Worm (Caenorhabditis elegans) whole organism, late embryonic: ENCODE data around the gene C10A4.13.

Experiments
- F13H6.1 ChIP-seq: sonication (generic microtip); optimal IDR thresholded peaks from 2 replicates; lab custom pipeline; 2016; ENCODE audit warnings: missing genetic modification characterization, missing compliant biosample characterization
- K09A11.1 ChIP-seq: sonication (generic microtip); optimal IDR thresholded peaks from 2 replicates; lab custom pipeline; 2017; ENCODE audit warnings: antibody characterized with exemption, mild to moderate bottlenecking, missing genetic modification characterization, missing compliant biosample characterization; ENCODE audit not compliant: insufficient read depth
- ahr-1 ChIP-seq: sonication (generic microtip); optimal IDR thresholded peaks from 2 replicates; lab custom pipeline; 2016; ENCODE audit warnings: missing genetic modification characterization, missing compliant biosample characterization
- ceh-14 ChIP-seq: sonication (generic microtip); optimal IDR thresholded peaks from 2 replicates; lab custom pipeline; 2016; ENCODE audit warnings: missing genotype, missing genetic modification characterization, missing compliant biosample characterization
- ceh-18 ChIP-seq: sonication (generic microtip); optimal IDR thresholded peaks from 2 replicates; lab custom pipeline; 2016; ENCODE audit warnings: missing genetic modification characterization, missing compliant biosample characterization
- ceh-19 ChIP-seq: fragments of 200-800 bp; sonication (Bioruptor generic); optimal IDR thresholded peaks from 2 replicates; lab custom pipeline; 2018; ENCODE audit warnings: mild to moderate bottlenecking, missing genetic modification characterization, missing compliant biosample characterization
- ceh-30 ChIP-seq: fragments of 150-350 bp; optimal IDR thresholded peaks from 2 replicates; lab custom pipeline; 2014; ENCODE audit warnings: missing biosample characterization, missing genetic modification characterization
- ceh-31 ChIP-seq: sonication (generic microtip); optimal IDR thresholded peaks from 2 replicates; lab custom pipeline; 2016; ENCODE audit warnings: missing genetic modification characterization, missing compliant biosample characterization
- ceh-34 ChIP-seq: sonication (generic microtip); optimal IDR thresholded peaks from 2 replicates; lab custom pipeline; 2016; ENCODE audit warnings: mild to moderate bottlenecking, missing genetic modification characterization, missing compliant biosample characterization
- ceh-45 ChIP-seq: fragments of 200-800 bp; sonication (Bioruptor generic); IDR thresholded peaks from 2 replicates; pipeline ENCODE4 v1.3.6; 2022; ENCODE audit warnings: missing genetic modification reagents, missing genetic modification characterization, missing compliant biosample characterization
- ceh-48 ChIP-seq: sonication (generic microtip); optimal IDR thresholded peaks from 2 replicates; lab custom pipeline; 2016; ENCODE audit warnings: missing genetic modification characterization, inconsistent platforms, missing compliant biosample characterization
- ceh-9 ChIP-seq: sonication (generic microtip); optimal IDR thresholded peaks from 2 replicates; lab custom pipeline; 2016; ENCODE audit warnings: mild to moderate bottlenecking, missing genetic modification characterization, inconsistent platforms, missing compliant biosample characterization
- che-1 ChIP-seq: sonication (generic microtip); optimal IDR thresholded peaks from 2 replicates; lab custom pipeline; 2016; ENCODE audit warnings: mild to moderate bottlenecking, missing genetic modification characterization, missing compliant biosample characterization
- elt-2 ChIP-seq: sonication (generic microtip); optimal IDR thresholded peaks from 2 replicates; lab custom pipeline; 2016; ENCODE audit warnings: missing genetic modification reagents, missing genetic modification characterization, missing compliant biosample characterization
- eyg-1 ChIP-seq: sonication (generic microtip); optimal IDR thresholded peaks from 2 replicates; lab custom pipeline; 2016; ENCODE audit warnings: missing genotype, missing genetic modification characterization, missing compliant biosample characterization
- fax-1 ChIP-seq: sonication (generic microtip); optimal IDR thresholded peaks from 2 replicates; lab custom pipeline; 2016; ENCODE audit warnings: missing genotype, missing genetic modification characterization, missing compliant biosample characterization
- fkh-10 ChIP-seq: fragments of 150-350 bp; optimal IDR thresholded peaks from 2 replicates; lab custom pipeline; 2014; ENCODE audit warnings: missing biosample characterization, missing genetic modification reagents, missing genetic modification characterization
- hlh-30 ChIP-seq: sonication (generic microtip); optimal IDR thresholded peaks from 2 replicates; lab custom pipeline; 2017; ENCODE audit warnings: antibody characterized with exemption, missing genetic modification characterization, missing compliant biosample characterization; ENCODE audit not compliant: insufficient read depth
- hlh-8 ChIP-seq: sonication (generic microtip); optimal IDR thresholded peaks from 2 replicates; lab custom pipeline; 2016; ENCODE audit warnings: missing genotype, missing genetic modification characterization, missing compliant biosample characterization
- madf-2 ChIP-seq: sonication (generic microtip); optimal IDR thresholded peaks from 2 replicates; lab custom pipeline; 2017; ENCODE audit warnings: missing genetic modification characterization, missing compliant biosample characterization
- mec-3 ChIP-seq: sonication (generic microtip); optimal IDR thresholded peaks from 2 replicates; lab custom pipeline; 2016; ENCODE audit warnings: borderline replicate concordance, missing genetic modification characterization, missing compliant biosample characterization
- nfya-1 ChIP-seq: sonication (generic microtip); optimal IDR thresholded peaks from 2 replicates; lab custom pipeline; 2017; ENCODE audit warnings: missing genetic modification characterization, mild to moderate bottlenecking, missing compliant biosample characterization, antibody characterized with exemption, moderate library complexity
- nhr-232 ChIP-seq: sonication (generic microtip); optimal IDR thresholded peaks from 2 replicates; lab custom pipeline; 2016; ENCODE audit warnings: missing genetic modification characterization, missing compliant biosample characterization
- npax-4 ChIP-seq: sonication (generic microtip); optimal IDR thresholded peaks from 2 replicates; lab custom pipeline; 2016; ENCODE audit warnings: missing genetic modification characterization, missing compliant biosample characterization
- odd-2 ChIP-seq: sonication (generic microtip); optimal IDR thresholded peaks from 2 replicates; lab custom pipeline; 2017; ENCODE audit warnings: antibody characterized with exemption, mild to moderate bottlenecking, missing genetic modification characterization, missing compliant biosample characterization
- pat-9 ChIP-seq: fragments of 200-800 bp; sonication (Bioruptor generic); optimal IDR thresholded peaks from 2 replicates; lab custom pipeline; 2018; ENCODE audit warnings: mild to moderate bottlenecking, missing genetic modification characterization, moderate library complexity, missing compliant biosample characterization
- pax-1 ChIP-seq: fragments of 150-350 bp; optimal IDR thresholded peaks from 2 replicates; lab custom pipeline; 2014; ENCODE audit warnings: missing biosample characterization, missing genetic modification characterization
- pha-2 ChIP-seq: sonication (generic microtip); optimal IDR thresholded peaks from 2 replicates; lab custom pipeline; 2017; ENCODE audit warnings: mild to moderate bottlenecking, missing genetic modification characterization, missing compliant biosample characterization
- pqm-1 ChIP-seq: sonication (generic microtip); optimal IDR thresholded peaks from 2 replicates; lab custom pipeline; 2016; ENCODE audit warnings: missing genetic modification characterization, missing compliant biosample characterization
- ref-2 ChIP-seq: sonication (generic microtip); optimal IDR thresholded peaks from 2 replicates; lab custom pipeline; 2016; ENCODE audit warnings: missing genetic modification characterization, missing compliant biosample characterization
- rnt-1 ChIP-seq: sonication (generic microtip); optimal IDR thresholded peaks from 2 replicates; lab custom pipeline; 2016; ENCODE audit warnings: missing genetic modification characterization, missing compliant biosample characterization
- sdc-2 ChIP-seq: sonication (generic microtip); optimal IDR thresholded peaks from 2 replicates; lab custom pipeline; 2016; ENCODE audit warnings: missing genotype, missing genetic modification characterization, missing compliant biosample characterization
- sox-2 ChIP-seq: fragments of 200-800 bp; sonication (Bioruptor generic); IDR thresholded peaks from 2 replicates; pipeline ENCODE4 v1.3.6; 2022; ENCODE audit warnings: missing genetic modification reagents, missing genetic modification characterization, missing compliant biosample characterization
- syd-9 ChIP-seq: sonication (generic microtip); optimal IDR thresholded peaks from 2 replicates; lab custom pipeline; 2016; ENCODE audit warnings: mild to moderate bottlenecking, missing genetic modification characterization, moderate library complexity, missing compliant biosample characterization
- tbx-2 ChIP-seq: sonication (generic microtip); optimal IDR thresholded peaks from 2 replicates; lab custom pipeline; 2016; ENCODE audit warnings: missing genetic modification characterization, missing compliant biosample characterization
- unc-3 ChIP-seq, 2 experiments: fragments of 200-800 bp in 1 of 2; sonication (Bioruptor generic) in 1 of 2; sonication (generic microtip) in 1 of 2; conservative IDR thresholded peaks in 1 of 2; optimal IDR thresholded peaks in 1 of 2; 2 replicates each; pipeline versions ENCODE4 v1.3.6 to Lab custom; 2016 to 2022; ENCODE audit warnings: missing compliant biosample characterization in 2 of 2, missing genetic modification characterization in 2 of 2, missing genetic modification reagents in 1 of 2
- unc-86 ChIP-seq: sonication (generic microtip); optimal IDR thresholded peaks from 2 replicates; lab custom pipeline; 2016; ENCODE audit warnings: missing genetic modification characterization, missing compliant biosample characterization
- zip-5 ChIP-seq: sonication (generic microtip); optimal IDR thresholded peaks from 2 replicates; lab custom pipeline; 2016; ENCODE audit warnings: missing genetic modification characterization, missing compliant biosample characterization

C10A4.13 gene

DNA sequence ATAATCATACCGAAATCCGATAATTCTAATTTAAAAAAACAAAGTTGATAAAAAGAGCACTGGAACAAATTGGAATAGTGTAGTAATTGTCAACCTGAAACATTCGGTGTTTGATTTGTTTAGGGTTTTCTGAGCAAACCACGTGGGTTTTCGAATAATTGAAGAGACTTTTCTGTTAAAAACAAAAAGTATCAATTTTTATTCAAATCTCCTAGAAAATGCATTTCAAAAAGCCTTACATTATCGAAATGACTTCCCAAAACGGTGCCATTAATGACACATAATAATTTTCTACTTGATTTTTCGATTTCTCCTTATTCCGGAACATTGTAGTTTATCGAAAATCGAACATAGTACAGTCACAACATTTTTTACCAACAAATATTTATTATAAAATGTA, at the start of gene C10A4.13:
C10A4.13 (minus strand) TSS at position 101 of the 400 bp plus-strand sequence.
- TF ChIP-seq fkh-10 (GFP tag; lab: Kevin White, UChicago) (no peak), zip-5 (tag; lab: Kevin White, UChicago) (no peak), pax-1 (tag; lab: Kevin White, UChicago) (no peak), ceh-19 (no peak), pat-9 (tag; lab: Kevin White, UChicago) (no peak), ceh-48 (no peak), nfya-1 (tag; lab: Kevin White, UChicago) (no peak), madf-2 (tag; lab: Kevin White, UChicago) (no peak)

DNA sequence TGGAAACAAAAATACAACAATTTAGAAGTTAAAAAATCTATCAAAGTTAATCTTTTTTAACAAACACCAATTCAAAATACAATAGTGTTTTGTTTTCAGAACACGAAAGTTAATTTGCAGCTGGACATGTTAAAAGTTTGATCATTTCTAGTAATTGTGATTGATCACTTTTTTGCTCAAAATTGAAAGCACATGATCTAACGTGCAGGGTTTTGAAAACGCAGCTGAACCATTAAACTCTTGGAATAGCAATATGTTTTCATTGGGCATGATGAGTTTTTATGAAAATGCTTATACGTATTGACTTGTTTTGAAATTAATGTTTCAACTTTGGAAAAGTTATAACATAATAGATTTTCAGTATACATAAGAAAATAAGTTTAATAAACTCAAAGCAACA, 49.5 kb upstream of the C10A4.13 start:
- TF ChIP-seq ceh-45 (GFP tag; lab: Robert Waterston, UW) (no peak), ceh-9 (tag; lab: Kevin White, UChicago) (no peak), pat-9 (tag; lab: Kevin White, UChicago) (no peak), pha-2 (no peak), ceh-14 (tag; lab: Kevin White, UChicago) (no peak), ahr-1 (tag; lab: Kevin White, UChicago) (no peak), eyg-1 (tag; lab: Kevin White, UChicago) (no peak), rnt-1 (tag; lab: Kevin White, UChicago) (no peak), ceh-34 (tag; lab: Kevin White, UChicago) (no peak)

DNA sequence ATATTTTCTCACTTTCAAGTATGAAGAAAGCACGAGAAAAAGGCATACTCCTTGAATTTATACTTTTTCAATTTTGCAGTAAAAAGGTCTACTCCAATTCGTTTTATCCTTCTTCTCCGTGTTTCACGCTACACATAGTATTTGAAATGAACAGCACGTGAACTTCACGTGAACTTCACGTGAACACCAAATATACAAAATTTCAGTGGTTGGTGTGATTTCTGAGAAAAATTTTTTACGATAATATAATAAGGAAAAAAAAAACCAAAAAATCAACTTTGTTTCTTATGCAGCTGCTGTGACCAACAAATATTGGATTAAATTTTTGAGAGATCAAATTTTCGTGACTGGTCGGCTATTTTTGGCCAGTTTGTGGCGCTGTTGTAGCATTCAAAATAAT, 48.6 kb upstream of the C10A4.13 start:
- no peak for TF ChIP-seq ceh-18 (tag; lab: Kevin White, UChicago)

DNA sequence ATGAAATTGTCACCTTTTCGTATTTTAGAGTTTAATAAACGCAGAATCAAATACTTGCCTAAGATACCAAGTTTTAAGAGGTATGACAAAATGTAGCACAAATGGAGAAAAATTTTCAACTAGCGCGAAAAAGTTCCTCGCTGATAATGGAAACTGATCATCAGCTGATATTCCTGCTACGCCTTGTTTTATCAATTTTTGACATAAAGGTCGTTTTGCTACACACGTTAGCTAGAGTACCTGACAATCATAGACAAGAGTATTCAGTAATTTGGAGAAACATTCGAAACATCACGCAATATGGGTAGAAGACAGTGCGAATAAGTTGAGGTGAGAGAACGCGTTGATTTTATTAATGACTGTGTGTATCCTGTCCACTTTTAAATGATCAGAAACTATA, 47.9 kb upstream of the C10A4.13 start:
- TF ChIP-seq hlh-30 (tag; lab: Kevin White, UChicago) (no peak), elt-2 (tag; lab: Kevin White, UChicago) (peak; percentile 28)

- TF ChIP-seq K09A11.1 (tag; lab: Kevin White, UChicago) (no peak), hlh-8 (no peak), syd-9 (no peak), nhr-232 (tag; lab: Kevin White, UChicago) (no peak), pat-9 (tag; lab: Kevin White, UChicago) (no peak), ref-2 (tag; lab: Kevin White, UChicago) (peak; percentile 1), nfya-1 (tag; lab: Kevin White, UChicago) (peak; percentile 15), F13H6.1 (tag; lab: Kevin White, UChicago) (no peak), tbx-2 (tag; lab: Kevin White, UChicago) (no peak), ceh-9 (tag; lab: Kevin White, UChicago) (no peak), npax-4 (tag; lab: Kevin White, UChicago) (no peak), unc-86 (no peak), ceh-31 (tag; lab: Kevin White, UChicago) (no peak)
Measured at ce11 chrX:7442477-7442876, 44.6 kb upstream of the C10A4.13 start, which contains the start of gene acl-12. acl-12 (minus strand) TSS chrX:7442577.

DNA sequence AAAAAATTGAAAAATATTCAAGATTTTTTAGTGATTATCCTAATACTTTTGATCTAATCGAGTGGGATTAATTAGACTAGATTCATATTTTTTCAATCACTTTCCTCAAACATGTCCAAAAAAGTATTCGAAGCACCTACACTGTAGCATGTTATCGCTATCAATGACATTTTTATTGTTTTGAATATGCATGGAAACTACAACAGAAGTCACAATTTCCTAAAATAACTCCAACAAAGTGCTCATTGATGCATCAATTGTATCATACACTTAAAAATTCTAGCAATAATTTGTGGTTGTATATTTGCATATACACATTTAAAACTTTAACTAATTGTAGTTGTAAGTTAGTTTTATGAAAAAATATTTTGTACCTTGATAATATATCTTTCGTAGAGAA, 42.3 kb upstream of the C10A4.13 start:
- TF ChIP-seq fax-1 (tag; lab: Kevin White, UChicago) (no peak), sdc-2 (tag; lab: Kevin White, UChicago) (no peak), eyg-1 (tag; lab: Kevin White, UChicago) (no peak), pha-2 (no peak), che-1 (tag; lab: Kevin White, UChicago) (no peak), mec-3 (no peak), pax-1 (tag; lab: Kevin White, UChicago) (no peak), unc-3 (GFP tag; conservative IDR thresholded peaks at IDR 0.05; lab: Robert Waterston, UW) (no peak), unc-3 (tag; optimal IDR thresholded peaks at IDR 0.05; lab: Kevin White, UChicago) (no peak), odd-2 (no peak), ceh-30 (tag; lab: Kevin White, UChicago) (no peak), ceh-9 (tag; lab: Kevin White, UChicago) (no peak), sox-2 (GFP tag; lab: Robert Waterston, UW) (no peak), nhr-232 (tag; lab: Kevin White, UChicago) (no peak), pqm-1 (tag; lab: Kevin White, UChicago) (no peak)
